Fruit fly (Drosophila melanogaster): ENCODE data around the gene Ndc1.

Ndc1 gene

dm6 chr3R:23958091-23958838 is 34.1 kb downstream of the Ndc1 start, which contains the start of the genes GluProRS and AP-1sigma (continued):
- peak; percentile 96 for TF ChIP-seq CG4404 (GFP tag; IDR thresholded peaks at IDR 0.05)
- TF ChIP-seq CG10366 (GFP tag; IDR thresholded peaks at IDR 0.05), result peak; percentile 96
- TF ChIP-seq br (optimal IDR thresholded peaks at IDR 0.05), result no peak
- peak; percentile 99 for TF ChIP-seq CG9932 (GFP tag; IDR thresholded peaks at IDR 0.05)
- peak; percentile 87 for TF ChIP-seq zen (tag; optimal IDR thresholded peaks at IDR 0.05)
- TF ChIP-seq Pdp1 (GFP tag; optimal IDR thresholded peaks at IDR 0.05), result peak; percentile 77 to 92
- TF ChIP-seq Hand (GFP tag; optimal IDR thresholded peaks at IDR 0.05), result peak; percentile 58
- peak; percentile 92 for TF ChIP-seq rib (GFP tag; IDR thresholded peaks at IDR 0.05)
- TF ChIP-seq tx (GFP tag; optimal IDR thresholded peaks at IDR 0.05), result peak; percentile 87
- no peak for TF ChIP-seq Lpt (GFP tag; optimal IDR thresholded peaks at IDR 0.05)
- TF ChIP-seq CG12155 (GFP tag; optimal IDR thresholded peaks at IDR 0.05), result peak; percentile 92
- TF ChIP-seq CG8281 (tag; optimal IDR thresholded peaks at IDR 0.05), result peak; percentile 52
- peak; percentile 83 for TF ChIP-seq CG18619 (GFP tag; optimal IDR thresholded peaks at IDR 0.05)
- TF ChIP-seq bigmax (GFP tag; optimal IDR thresholded peaks at IDR 0.05), result peak; percentile 98
- peak; percentile 32 for TF ChIP-seq CG31365 (tag; optimal IDR thresholded peaks at IDR 0.05)
- peak; percentile 96 for TF ChIP-seq grau (tag; optimal IDR thresholded peaks at IDR 0.05)
- peak; percentile 67 for TF ChIP-seq bowl (GFP tag; IDR thresholded peaks at IDR 0.05)
- TF ChIP-seq gsb-n (tag; optimal IDR thresholded peaks at IDR 0.05), result peak; percentile 87
- peak; percentile 97 for TF ChIP-seq knrl (GFP tag; IDR thresholded peaks at IDR 0.05; ENCODE audit: partially characterized antibody)
- TF ChIP-seq Atf6 (GFP tag; IDR thresholded peaks at IDR 0.05), result peak; percentile 94
- peak in 1 of 2 experiments; percentile 87 for TF ChIP-seq bsh (GFP tag; optimal IDR thresholded peaks at IDR 0.05)
- peak; percentile 97 for TF ChIP-seq H2.0 (GFP tag; IDR thresholded peaks at IDR 0.05)
- TF ChIP-seq CG3163 (GFP tag; optimal IDR thresholded peaks at IDR 0.05), result peak; percentile 48
- TF ChIP-seq CG2678 (tag; optimal IDR thresholded peaks at IDR 0.05), result peak; percentile 89
- TF ChIP-seq CG14710 (tag; optimal IDR thresholded peaks at IDR 0.05), result peak; percentile 92
- peak; percentile 92 for TF ChIP-seq CG2199 (GFP tag; IDR thresholded peaks at IDR 0.05)
- peak; percentile 97 for TF ChIP-seq CG30403 (GFP tag; optimal IDR thresholded peaks at IDR 0.05)
- peak; percentile 53 for TF ChIP-seq CG10565 (GFP tag; optimal IDR thresholded peaks at IDR 0.05)
- peak; percentile 87 for TF ChIP-seq PHDP (tag; optimal IDR thresholded peaks at IDR 0.05)
- TF ChIP-seq psq (GFP tag; optimal IDR thresholded peaks at IDR 0.05), result peak; percentile 68
- peak; percentile 58 for TF ChIP-seq Jarid2 (GFP tag; optimal IDR thresholded peaks at IDR 0.05)
- TF ChIP-seq bcd (GFP tag; optimal IDR thresholded peaks at IDR 0.05), result peak; percentile 92
- TF ChIP-seq CG13894 (tag; optimal IDR thresholded peaks at IDR 0.05), result no peak
- TF ChIP-seq mirr (GFP tag; optimal IDR thresholded peaks at IDR 0.05), result peak; percentile 70
- TF ChIP-seq Elba2 (GFP tag; optimal IDR thresholded peaks at IDR 0.05), result peak; percentile 73
- TF ChIP-seq zf30C (GFP tag; optimal IDR thresholded peaks at IDR 0.05), result no peak
- TF ChIP-seq Fer1 (GFP tag; optimal IDR thresholded peaks at IDR 0.05), result peak; percentile 83
- peak; percentile 87 for TF ChIP-seq dmrt99B (tag; optimal IDR thresholded peaks at IDR 0.05)
- TF ChIP-seq GATAe (GFP tag; conservative IDR thresholded peaks at IDR 0.05), result peak; percentile 83
- TF ChIP-seq Neu2 (GFP tag; optimal IDR thresholded peaks at IDR 0.05; ENCODE audit: borderline replicate concordance), result no peak
- peak; percentile 74 for TF ChIP-seq CG30020 (tag; optimal IDR thresholded peaks at IDR 0.05)
- peak; percentile 84 for TF ChIP-seq CG13624 (GFP tag; optimal IDR thresholded peaks at IDR 0.05)
- no peak for TF ChIP-seq wek (GFP tag; optimal IDR thresholded peaks at IDR 0.05)
- TF ChIP-seq CG12071 (GFP tag; optimal IDR thresholded peaks at IDR 0.05), result peak; percentile 66
- TF ChIP-seq emc (GFP tag; optimal IDR thresholded peaks at IDR 0.05), result peak; percentile 77
- TF ChIP-seq CG17568 (GFP tag; optimal IDR thresholded peaks at IDR 0.05), result no peak
- peak; percentile 81 for TF ChIP-seq YL-1 (GFP tag; optimal IDR thresholded peaks at IDR 0.05)
- TF ChIP-seq amos (GFP tag; IDR thresholded peaks at IDR 0.05; ENCODE audit: partially characterized antibody), result peak; percentile 92
- peak; percentile 85; the same call in 1 of the 2 replicates for TF ChIP-seq CG31441 (GFP tag; IDR thresholded peaks at IDR 0.05)
